Worm (Caenorhabditis elegans) whole organism, late embryonic: ENCODE measurements around the gene txt-9.
A peak's percentile ranks its signal among the peaks of the same experiment; 100 is the strongest.

Source experiments
- C08G9.2 ChIP-seq: sonication (generic microtip); optimal IDR thresholded peaks from 2 replicates; lab custom pipeline; 2016; ENCODE audit warnings: mild to moderate bottlenecking, missing genetic modification characterization, moderate library complexity, missing compliant biosample characterization
- C38D4.7 ChIP-seq: fragments of 200-800 bp; sonication (Bioruptor generic); optimal IDR thresholded peaks from 2 replicates; lab custom pipeline; 2018; ENCODE audit warnings: mild to moderate bottlenecking, missing genetic modification characterization, moderate library complexity, missing compliant biosample characterization
- F13H6.1 ChIP-seq: sonication (generic microtip); optimal IDR thresholded peaks from 2 replicates; lab custom pipeline; 2016; ENCODE audit warnings: missing genetic modification characterization, missing compliant biosample characterization
- K02D7.2 ChIP-seq: sonication (generic microtip); optimal IDR thresholded peaks from 2 replicates; lab custom pipeline; 2017; ENCODE audit warnings: mild to moderate bottlenecking, missing genetic modification characterization, missing compliant biosample characterization
- K09A11.1 ChIP-seq: sonication (generic microtip); optimal IDR thresholded peaks from 2 replicates; lab custom pipeline; 2017; ENCODE audit warnings: antibody characterized with exemption, mild to moderate bottlenecking, missing genetic modification characterization, missing compliant biosample characterization; ENCODE audit not compliant: insufficient read depth
- T23F11.4 ChIP-seq: fragments of 200-800 bp; sonication (Bioruptor generic); optimal IDR thresholded peaks from 2 replicates; lab custom pipeline; 2018; ENCODE audit warnings: mild to moderate bottlenecking, missing genetic modification characterization, missing compliant biosample characterization
- Y22D7AL.16 ChIP-seq: sonication (generic microtip); optimal IDR thresholded peaks from 2 replicates; lab custom pipeline; 2016; ENCODE audit warnings: missing genetic modification characterization, missing compliant biosample characterization
- ama-1 ChIP-seq: fragments of 150-350 bp; optimal IDR thresholded peaks from 2 replicates; lab custom pipeline; 2014
- ceh-14 ChIP-seq: sonication (generic microtip); optimal IDR thresholded peaks from 2 replicates; lab custom pipeline; 2016; ENCODE audit warnings: missing genotype, missing genetic modification characterization, missing compliant biosample characterization
- ceh-18 ChIP-seq: sonication (generic microtip); optimal IDR thresholded peaks from 2 replicates; lab custom pipeline; 2016; ENCODE audit warnings: missing genetic modification characterization, missing compliant biosample characterization
- ceh-19 ChIP-seq: fragments of 200-800 bp; sonication (Bioruptor generic); optimal IDR thresholded peaks from 2 replicates; lab custom pipeline; 2018; ENCODE audit warnings: mild to moderate bottlenecking, missing genetic modification characterization, missing compliant biosample characterization
- ceh-2 ChIP-seq: sonication (generic microtip); optimal IDR thresholded peaks from 2 replicates; lab custom pipeline; 2016; ENCODE audit warnings: missing genotype, missing genetic modification characterization, missing compliant biosample characterization
- ceh-22 ChIP-seq: sonication (generic microtip); optimal IDR thresholded peaks from 2 replicates; lab custom pipeline; 2017; ENCODE audit warnings: missing biosample characterization, missing genetic modification characterization
- ceh-31 ChIP-seq: sonication (generic microtip); optimal IDR thresholded peaks from 2 replicates; lab custom pipeline; 2016; ENCODE audit warnings: missing genetic modification characterization, missing compliant biosample characterization
- ceh-34 ChIP-seq: sonication (generic microtip); optimal IDR thresholded peaks from 2 replicates; lab custom pipeline; 2016; ENCODE audit warnings: mild to moderate bottlenecking, missing genetic modification characterization, missing compliant biosample characterization
- ceh-45 ChIP-seq: fragments of 200-800 bp; sonication (Bioruptor generic); IDR thresholded peaks from 2 replicates; pipeline ENCODE4 v1.3.6; 2022; ENCODE audit warnings: missing genetic modification reagents, missing genetic modification characterization, missing compliant biosample characterization
- ceh-6 ChIP-seq: fragments of 200-800 bp; sonication (Bioruptor generic); optimal IDR thresholded peaks from 2 replicates; lab custom pipeline; 2018; ENCODE audit warnings: mild to moderate bottlenecking, missing genetic modification characterization, missing compliant biosample characterization
- ceh-9 ChIP-seq: sonication (generic microtip); optimal IDR thresholded peaks from 2 replicates; lab custom pipeline; 2016; ENCODE audit warnings: mild to moderate bottlenecking, missing genetic modification characterization, inconsistent platforms, missing compliant biosample characterization
- dmd-4 ChIP-seq: sonication (generic microtip); optimal IDR thresholded peaks from 2 replicates; lab custom pipeline; 2016; ENCODE audit warnings: borderline replicate concordance, missing genetic modification characterization, missing compliant biosample characterization
- dve-1 ChIP-seq: sonication (generic microtip); optimal IDR thresholded peaks from 2 replicates; lab custom pipeline; 2017; ENCODE audit warnings: antibody characterized with exemption, mild to moderate bottlenecking, missing genetic modification characterization, missing compliant biosample characterization
- elt-2 ChIP-seq: sonication (generic microtip); optimal IDR thresholded peaks from 2 replicates; lab custom pipeline; 2016; ENCODE audit warnings: missing genetic modification reagents, missing genetic modification characterization, missing compliant biosample characterization
- fax-1 ChIP-seq: sonication (generic microtip); optimal IDR thresholded peaks from 2 replicates; lab custom pipeline; 2016; ENCODE audit warnings: missing genotype, missing genetic modification characterization, missing compliant biosample characterization
- fkh-10 ChIP-seq: fragments of 150-350 bp; optimal IDR thresholded peaks from 2 replicates; lab custom pipeline; 2014; ENCODE audit warnings: missing biosample characterization, missing genetic modification reagents, missing genetic modification characterization
- gmeb-2 ChIP-seq: sonication (generic microtip); optimal IDR thresholded peaks from 2 replicates; lab custom pipeline; 2016; ENCODE audit warnings: missing genetic modification characterization, inconsistent platforms, missing compliant biosample characterization
- hlh-13 ChIP-seq: fragments of 200-800 bp; sonication (Bioruptor generic); optimal IDR thresholded peaks from 2 replicates; lab custom pipeline; 2018; ENCODE audit warnings: mild to moderate bottlenecking, missing genetic modification characterization, missing compliant biosample characterization
- hlh-15 ChIP-seq: sonication (generic microtip); optimal IDR thresholded peaks from 2 replicates; lab custom pipeline; 2016; ENCODE audit warnings: missing genetic modification characterization, missing compliant biosample characterization
- hlh-6 ChIP-seq: sonication (generic microtip); optimal IDR thresholded peaks from 2 replicates; lab custom pipeline; 2016; ENCODE audit warnings: missing genotype, missing genetic modification characterization, missing compliant biosample characterization
- hlh-8 ChIP-seq: sonication (generic microtip); optimal IDR thresholded peaks from 2 replicates; lab custom pipeline; 2016; ENCODE audit warnings: missing genotype, missing genetic modification characterization, missing compliant biosample characterization
- madf-2 ChIP-seq: sonication (generic microtip); optimal IDR thresholded peaks from 2 replicates; lab custom pipeline; 2017; ENCODE audit warnings: missing genetic modification characterization, missing compliant biosample characterization
- mec-3 ChIP-seq: sonication (generic microtip); optimal IDR thresholded peaks from 2 replicates; lab custom pipeline; 2016; ENCODE audit warnings: borderline replicate concordance, missing genetic modification characterization, missing compliant biosample characterization
- nfya-1 ChIP-seq: sonication (generic microtip); optimal IDR thresholded peaks from 2 replicates; lab custom pipeline; 2017; ENCODE audit warnings: missing genetic modification characterization, mild to moderate bottlenecking, missing compliant biosample characterization, antibody characterized with exemption, moderate library complexity
- nhr-11 ChIP-seq: fragments of 150-350 bp; optimal IDR thresholded peaks from 2 replicates; lab custom pipeline; 2014; ENCODE audit warnings: missing biosample characterization, missing genetic modification characterization
- nhr-232 ChIP-seq: sonication (generic microtip); optimal IDR thresholded peaks from 2 replicates; lab custom pipeline; 2016; ENCODE audit warnings: missing genetic modification characterization, missing compliant biosample characterization
- npax-4 ChIP-seq: sonication (generic microtip); optimal IDR thresholded peaks from 2 replicates; lab custom pipeline; 2016; ENCODE audit warnings: missing genetic modification characterization, missing compliant biosample characterization
- pax-1 ChIP-seq: fragments of 150-350 bp; optimal IDR thresholded peaks from 2 replicates; lab custom pipeline; 2014; ENCODE audit warnings: missing biosample characterization, missing genetic modification characterization
- pha-2 ChIP-seq: sonication (generic microtip); optimal IDR thresholded peaks from 2 replicates; lab custom pipeline; 2017; ENCODE audit warnings: mild to moderate bottlenecking, missing genetic modification characterization, missing compliant biosample characterization
- pqm-1 ChIP-seq: sonication (generic microtip); optimal IDR thresholded peaks from 2 replicates; lab custom pipeline; 2016; ENCODE audit warnings: missing genetic modification characterization, missing compliant biosample characterization
- ref-2 ChIP-seq: sonication (generic microtip); optimal IDR thresholded peaks from 2 replicates; lab custom pipeline; 2016; ENCODE audit warnings: missing genetic modification characterization, missing compliant biosample characterization
- rnt-1 ChIP-seq: sonication (generic microtip); optimal IDR thresholded peaks from 2 replicates; lab custom pipeline; 2016; ENCODE audit warnings: missing genetic modification characterization, missing compliant biosample characterization
- sox-4 ChIP-seq: sonication (generic microtip); optimal IDR thresholded peaks from 2 replicates; lab custom pipeline; 2017; ENCODE audit warnings: mild to moderate bottlenecking, missing genetic modification characterization, inconsistent platforms, missing compliant biosample characterization
- tbx-7 ChIP-seq: sonication (generic microtip); optimal IDR thresholded peaks from 2 replicates; lab custom pipeline; 2016; ENCODE audit warnings: missing genotype, missing genetic modification characterization, missing compliant biosample characterization
- ttx-3 ChIP-seq: sonication (generic microtip); optimal IDR thresholded peaks from 2 replicates; lab custom pipeline; 2016; ENCODE audit warnings: missing genetic modification reagents, missing genetic modification characterization, missing compliant biosample characterization
- unc-86 ChIP-seq: sonication (generic microtip); optimal IDR thresholded peaks from 2 replicates; lab custom pipeline; 2016; ENCODE audit warnings: missing genetic modification characterization, missing compliant biosample characterization
- zip-5 ChIP-seq: sonication (generic microtip); optimal IDR thresholded peaks from 2 replicates; lab custom pipeline; 2016; ENCODE audit warnings: missing genetic modification characterization, missing compliant biosample characterization

txt-9 gene

ce11 chrII:5105020-5105419 lies 19.4 kb downstream of the txt-9 start (continued):
- TF ChIP-seq ceh-2 (peak; percentile 86), mec-3 (tag; lab: Kevin White, UChicago) (peak; percentile 87), dve-1 (tag; lab: Kevin White, UChicago) (peak; percentile 93), hlh-15 (peak; percentile 96), pqm-1 (tag; lab: Kevin White, UChicago) (peak; percentile 93), npax-4 (tag; lab: Kevin White, UChicago) (peak; percentile 92), F13H6.1 (tag; lab: Kevin White, UChicago) (peak; percentile 92), ceh-18 (peak; percentile 90), ceh-34 (tag; lab: Kevin White, UChicago) (peak; percentile 95), Y22D7AL.16 (tag; lab: Kevin White, UChicago) (peak; percentile 98), ceh-6 (peak; percentile 98), ama-1 (no peak), hlh-6 (tag; lab: Kevin White, UChicago) (peak; percentile 98), ceh-22 (tag; lab: Kevin White, UChicago) (peak; percentile 28), ceh-45 (GFP tag; lab: Robert Waterston, UW) (peak; percentile 92), tbx-7 (tag; lab: Kevin White, UChicago) (peak; percentile 75), ceh-31 (peak; percentile 81), ref-2 (peak; percentile 93), ceh-19 (peak; percentile 97), nfya-1 (tag; lab: Kevin White, UChicago) (peak; percentile 88), hlh-8 (peak; percentile 95), K09A11.1 (tag; lab: Kevin White, UChicago) (peak; percentile 90), nhr-232 (tag; lab: Kevin White, UChicago) (peak; percentile 97), unc-86 (tag; lab: Kevin White, UChicago) (peak; percentile 92), T23F11.4 (GFP tag; lab: Kevin White, UChicago) (peak; percentile 98), rnt-1 (peak; percentile 88), pax-1 (no peak), fax-1 (tag; lab: Kevin White, UChicago) (peak; percentile 95), fkh-10 (GFP tag; lab: Kevin White, UChicago) (peak; percentile 79), K02D7.2 (tag; lab: Kevin White, UChicago) (peak; percentile 95), gmeb-2 (tag; lab: Kevin White, UChicago) (peak; percentile 98), zip-5 (tag; lab: Kevin White, UChicago) (peak; percentile 79)
- TF ChIP-seq, all 69 proteins: peak for 64

- TF ChIP-seq madf-2 = no peak
- no peak for TF ChIP-seq pha-2 (tag; lab: Kevin White, UChicago)
- no peak for TF ChIP-seq dmd-4 (tag; lab: Kevin White, UChicago)
- TF ChIP-seq nhr-11 (tag; lab: Kevin White, UChicago) = no peak
- TF ChIP-seq ceh-14 (tag; lab: Kevin White, UChicago) = no peak
- no peak for TF ChIP-seq fax-1 (tag; lab: Kevin White, UChicago)
- no peak for TF ChIP-seq elt-2 (tag; lab: Kevin White, UChicago)
- no peak for TF ChIP-seq sox-4 (tag; lab: Kevin White, UChicago)
- no peak for TF ChIP-seq ceh-22 (tag; lab: Kevin White, UChicago)
- no peak for TF ChIP-seq C38D4.7 (GFP tag; lab: Kevin White, UChicago)
- no peak for TF ChIP-seq ceh-6
- no peak for TF ChIP-seq ceh-9 (tag; lab: Kevin White, UChicago)
- no peak for TF ChIP-seq hlh-13
- no peak for TF ChIP-seq hlh-8
- no peak for TF ChIP-seq ttx-3
- no peak for TF ChIP-seq C08G9.2 (tag; lab: Kevin White, UChicago)
Observed at ce11 chrII:5109693-5110092, 24.1 kb downstream of the txt-9 start, which contains the start of gene F09C12.2. Gene F09C12.2, plus strand, starts transcription at chrII:5110012.
